Worm (Caenorhabditis elegans) whole organism, L3 larva: Measurements from ENCODE around the gene grl-22.

ENCODE experiments used
- aly-2 ChIP-seq: fragments of 150-350 bp; optimal IDR thresholded peaks from 2 replicates; lab custom pipeline; 2014; ENCODE audit warnings: missing biosample characterization, missing genetic modification characterization
- ceh-28 ChIP-seq: fragments of 150-350 bp; optimal IDR thresholded peaks from 2 replicates; lab custom pipeline; 2014; ENCODE audit warnings: missing biosample characterization, missing genetic modification reagents, missing genetic modification characterization
- ceh-82 ChIP-seq: fragments of 150-350 bp; optimal IDR thresholded peaks from 2 replicates; lab custom pipeline; 2014; ENCODE audit warnings: missing biosample characterization, missing genetic modification characterization
- ceh-9 ChIP-seq: sonication (generic microtip); optimal IDR thresholded peaks from 2 replicates; lab custom pipeline; 2018; ENCODE audit warnings: missing biosample characterization, missing genetic modification characterization
- daf-12 ChIP-seq: fragments of 150-350 bp; optimal IDR thresholded peaks from 2 replicates; lab custom pipeline; 2014; ENCODE audit warnings: missing biosample characterization, missing genetic modification reagents, missing genetic modification characterization
- egl-27 ChIP-seq: sonication (generic microtip); optimal IDR thresholded peaks from 4 replicates; lab custom pipeline; 2017; ENCODE audit warnings: missing biosample characterization, missing genetic modification reagents, missing genetic modification characterization
- egl-5 ChIP-seq: fragments of 150-350 bp; optimal IDR thresholded peaks from 2 replicates; lab custom pipeline; 2017; ENCODE audit warnings: missing biosample characterization, missing genetic modification reagents, missing genetic modification characterization, inconsistent platforms
- elt-2 ChIP-seq: sonication (generic microtip); optimal IDR thresholded peaks from 2 replicates; lab custom pipeline; 2016; ENCODE audit warnings: missing genetic modification reagents, mild to moderate bottlenecking, missing genetic modification characterization, missing compliant biosample characterization
- elt-3 ChIP-seq, 3 experiments: fragments of 150-350 bp in 1 of 3; sonication (generic microtip) in 2 of 3; optimal IDR thresholded peaks; 2 replicates in 2 of 3; 4 replicates in 1 of 3; lab custom pipeline; 2014 to 2017; ENCODE audit warnings: missing biosample characterization in 3 of 3, missing genetic modification characterization in 3 of 3
- eor-1 ChIP-seq, 2 experiments: fragments of 150-350 bp; optimal IDR thresholded peaks; 2 replicates each; lab custom pipeline; 2014 to 2018; ENCODE audit warnings: missing biosample characterization in 2 of 2, missing genetic modification characterization in 2 of 2
- fkh-2 ChIP-seq: fragments of 150-350 bp; optimal IDR thresholded peaks from 2 replicates; lab custom pipeline; 2014; ENCODE audit warnings: missing biosample characterization, missing genetic modification reagents, missing genetic modification characterization
- fos-1 ChIP-seq: fragments of 150-350 bp; optimal IDR thresholded peaks from 2 replicates; lab custom pipeline; 2014; ENCODE audit warnings: missing biosample characterization, missing genetic modification characterization
- hmg-11 ChIP-seq: sonication (generic microtip); optimal IDR thresholded peaks from 2 replicates; lab custom pipeline; 2016; ENCODE audit warnings: missing genetic modification characterization, missing compliant biosample characterization
- jun-1 ChIP-seq: fragments of 150-350 bp; optimal IDR thresholded peaks from 2 replicates; lab custom pipeline; 2014; ENCODE audit warnings: missing biosample characterization, missing genetic modification reagents, missing genetic modification characterization
- lin-15B ChIP-seq: fragments of 150-350 bp; optimal IDR thresholded peaks from 2 replicates; lab custom pipeline; 2014; ENCODE audit warnings: missing biosample characterization, missing genetic modification characterization
- lin-39 ChIP-seq: fragments of 150-350 bp; optimal IDR thresholded peaks from 2 replicates; lab custom pipeline; 2018; ENCODE audit warnings: missing biosample characterization, missing genetic modification reagents, missing genetic modification characterization
- lsy-12 ChIP-seq: sonication (generic microtip); optimal IDR thresholded peaks from 2 replicates; lab custom pipeline; 2016; ENCODE audit warnings: mild to moderate bottlenecking, missing genetic modification characterization, missing compliant biosample characterization
- nfya-1 ChIP-seq: sonication (generic microtip); optimal IDR thresholded peaks from 2 replicates; lab custom pipeline; 2017; ENCODE audit warnings: missing genetic modification characterization, mild to moderate bottlenecking, missing compliant biosample characterization, antibody characterized with exemption, moderate library complexity; ENCODE audit not compliant: insufficient read depth
- nhr-12 ChIP-seq: fragments of 150-350 bp; optimal IDR thresholded peaks from 2 replicates; lab custom pipeline; 2014; ENCODE audit warnings: missing biosample characterization, missing genetic modification characterization
- nhr-23 ChIP-seq: fragments of 150-350 bp; optimal IDR thresholded peaks from 2 replicates; lab custom pipeline; 2014; ENCODE audit warnings: missing biosample characterization, missing genetic modification reagents, missing genetic modification characterization
- nhr-237 ChIP-seq: fragments of 150-350 bp; optimal IDR thresholded peaks from 2 replicates; lab custom pipeline; 2014; ENCODE audit warnings: missing biosample characterization, missing genetic modification characterization
- nhr-25 ChIP-seq: sonication (generic microtip); optimal IDR thresholded peaks from 2 replicates; lab custom pipeline; 2017; ENCODE audit warnings: missing biosample characterization, missing genetic modification characterization
- nhr-28 ChIP-seq: fragments of 150-350 bp; optimal IDR thresholded peaks from 2 replicates; lab custom pipeline; 2014; ENCODE audit warnings: missing biosample characterization, missing genetic modification characterization
- nhr-43 ChIP-seq: sonication (generic microtip); optimal IDR thresholded peaks from 2 replicates; lab custom pipeline; 2016; ENCODE audit warnings: mild to moderate bottlenecking, missing genetic modification characterization, missing compliant biosample characterization; ENCODE audit not compliant: poor library complexity, severe bottlenecking
- nhr-76 ChIP-seq: fragments of 150-350 bp; sonication (generic microtip); optimal IDR thresholded peaks from 5 replicates; lab custom pipeline; 2014; ENCODE audit warnings: missing biosample characterization, missing genetic modification characterization
- pha-4 ChIP-seq: fragments of 150-350 bp; optimal IDR thresholded peaks from 2 replicates; lab custom pipeline; 2014; ENCODE audit warnings: missing biosample characterization, missing genetic modification reagents, missing genetic modification characterization
- pqm-1 ChIP-seq: fragments of 150-350 bp; optimal IDR thresholded peaks from 2 replicates; lab custom pipeline; 2017; ENCODE audit warnings: missing biosample characterization, missing genetic modification characterization, inconsistent platforms
- sea-2 ChIP-seq: fragments of 150-350 bp; sonication (generic microtip); optimal IDR thresholded peaks from 4 replicates; lab custom pipeline; 2014; ENCODE audit warnings: missing biosample characterization, missing genetic modification reagents, missing genetic modification characterization
- skn-1 ChIP-seq: fragments of 150-350 bp; optimal IDR thresholded peaks from 2 replicates; lab custom pipeline; 2014; ENCODE audit warnings: missing biosample characterization, missing genetic modification characterization
- snpc-4 ChIP-seq: fragments of 150-350 bp; optimal IDR thresholded peaks from 2 replicates; lab custom pipeline; 2014; ENCODE audit warnings: missing biosample characterization, missing genetic modification characterization
- tbx-2 ChIP-seq: sonication (generic microtip); optimal IDR thresholded peaks from 2 replicates; lab custom pipeline; 2016; ENCODE audit warnings: mild to moderate bottlenecking, missing genetic modification characterization, missing compliant biosample characterization
- unc-62 ChIP-seq: fragments of 150-350 bp; sonication (generic microtip); optimal IDR thresholded peaks from 4 replicates; lab custom pipeline; 2014; ENCODE audit warnings: missing biosample characterization, missing genetic modification reagents, missing genetic modification characterization
- ztf-4 ChIP-seq: fragments of 150-350 bp; optimal IDR thresholded peaks from 2 replicates; lab custom pipeline; 2014; ENCODE audit warnings: missing biosample characterization, missing genetic modification characterization

grl-22 gene

DNA sequence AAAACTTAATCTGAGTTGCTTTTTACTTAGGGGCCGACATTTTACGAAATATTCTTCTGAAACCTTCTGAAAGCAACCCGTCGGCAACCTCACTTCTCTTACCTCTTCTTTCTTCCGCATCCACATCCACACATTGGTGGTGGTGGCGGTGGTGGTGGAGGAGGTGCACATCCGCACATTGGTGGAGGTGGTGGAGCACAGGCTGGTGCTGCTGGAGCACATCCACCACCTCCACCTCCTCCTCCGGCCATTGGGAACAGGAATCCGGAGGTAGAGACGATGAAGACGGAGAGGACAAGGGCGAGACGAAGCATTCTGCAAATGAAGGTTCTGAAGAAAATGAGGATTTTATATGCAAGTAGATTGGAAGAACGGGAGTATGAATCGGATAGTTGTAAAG lies at the start of gene grl-22:
grl-22 (minus strand) TSS at position 332 of the 400 bp plus-strand sequence.
- TF ChIP-seq nhr-237 (tag; lab: Kevin White, UChicago) = no peak
- TF ChIP-seq lsy-12 (tag; lab: Kevin White, UChicago) = no peak
- no peak for TF ChIP-seq nhr-43 (tag; lab: Kevin White, UChicago)
- no peak for TF ChIP-seq jun-1 (tag; lab: Kevin White, UChicago)
- no peak for TF ChIP-seq daf-12 (tag; lab: Kevin White, UChicago)
- TF ChIP-seq eor-1 (tag; optimal IDR thresholded peaks at IDR 0.05; lab: Kevin White, UChicago) = no peak
- no peak for TF ChIP-seq nhr-23 (tag; lab: Kevin White, UChicago)
- no peak for TF ChIP-seq tbx-2 (tag; lab: Kevin White, UChicago)
- no peak for TF ChIP-seq skn-1 (tag; lab: Kevin White, UChicago)
- no peak for TF ChIP-seq pqm-1 (tag; lab: Kevin White, UChicago)
- TF ChIP-seq egl-27 (tag; lab: Kevin White, UChicago) = no peak
- TF ChIP-seq, all 47 proteins: peak for 0

DNA sequence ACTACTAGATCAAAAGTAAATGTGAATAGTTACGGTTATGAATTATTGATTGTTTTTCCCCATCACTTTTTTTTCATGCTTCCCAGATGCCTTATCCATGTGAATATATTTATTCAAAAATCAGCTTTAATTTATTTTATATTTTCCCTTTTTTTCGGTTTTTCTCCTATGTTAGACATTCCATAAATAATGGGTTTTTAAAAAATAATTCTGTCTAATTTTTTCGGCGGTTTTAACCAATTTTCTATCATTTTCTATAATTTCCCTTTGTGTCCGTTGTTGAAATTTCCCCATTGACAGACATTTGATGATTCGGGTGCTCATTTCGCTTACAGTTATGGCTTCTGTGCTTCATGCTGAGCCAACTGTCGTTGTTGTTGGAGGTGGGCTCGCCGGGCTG lies 47.3 kb upstream of the grl-22 start, which contains the start of gene F48E8.3:
F48E8.3 (plus strand) TSS at position 301 of the 400 bp plus-strand sequence.
- TF ChIP-seq nfya-1 (no peak), nhr-23 (tag; lab: Kevin White, UChicago) (no peak)

DNA sequence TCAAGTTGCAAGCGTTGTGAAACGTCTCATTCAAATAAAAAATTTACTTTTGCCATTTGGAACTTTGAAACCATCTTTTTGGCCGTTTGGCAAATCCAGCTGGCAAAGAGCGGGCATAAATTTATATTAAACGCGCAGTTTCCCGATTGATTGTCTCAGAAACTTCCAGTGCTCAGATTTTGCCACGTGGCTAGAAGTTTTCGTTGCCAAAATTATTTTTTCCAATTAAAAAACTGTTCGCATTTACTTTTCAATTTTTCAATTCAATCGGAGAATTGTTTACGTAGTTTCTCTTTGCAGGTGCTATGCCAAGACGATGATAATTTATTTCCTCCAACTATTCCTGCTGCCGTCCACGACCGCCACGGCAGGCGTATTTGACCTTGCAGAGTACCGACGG lies 39.5 kb upstream of the grl-22 start, which contains the start of gene F48E8.4:
F48E8.4 (plus strand) TSS at position 301 of the 400 bp plus-strand sequence.
- TF ChIP-seq nhr-25 (tag; lab: Kevin White, UChicago) (peak; percentile 13), snpc-4 (tag; lab: Kevin White, UChicago) (no peak), jun-1 (tag; lab: Kevin White, UChicago) (no peak), nhr-76 (tag; lab: Kevin White, UChicago) (no peak)
- TF ChIP-seq, all 47 proteins: peak for 1

DNA sequence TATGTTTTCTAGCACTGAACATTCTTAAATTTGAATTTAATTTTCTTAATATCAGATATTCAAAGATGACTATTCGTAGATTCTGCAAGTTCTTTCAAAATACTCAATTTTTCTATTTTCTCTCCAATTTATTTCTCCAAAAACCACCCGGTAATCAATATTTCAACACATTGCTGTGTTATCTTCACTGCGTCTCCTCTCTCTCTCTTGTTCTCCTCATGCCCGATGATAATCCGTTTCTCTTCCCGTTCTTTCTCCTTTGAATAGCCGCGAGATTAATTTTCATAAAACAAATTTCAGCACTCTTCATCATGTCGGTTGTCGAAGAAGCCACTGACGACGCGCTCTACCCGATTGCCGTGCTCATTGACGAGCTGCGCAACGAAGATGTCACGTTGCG lies 36.6 kb upstream of the grl-22 start, which contains the start of gene paa-1:
paa-1 (plus strand) TSS at position 301 of the 400 bp plus-strand sequence.
- TF ChIP-seq ceh-9 (tag; lab: Kevin White, UChicago) (no peak), ceh-82 (tag; lab: Kevin White, UChicago) (no peak), fkh-2 (no peak), lsy-12 (tag; lab: Kevin White, UChicago) (no peak), nhr-23 (tag; lab: Kevin White, UChicago) (no peak), nhr-76 (tag; lab: Kevin White, UChicago) (no peak), ceh-28 (tag; lab: Kevin White, UChicago) (no peak), nhr-25 (tag; lab: Kevin White, UChicago) (no peak), eor-1 (tag; optimal IDR thresholded peaks at IDR 0.05; lab: Kevin White, UChicago) (no peak), sea-2 (GFP tag; lab: Kevin White, UChicago) (no peak), unc-62 (GFP tag; lab: Kevin White, UChicago) (no peak), nhr-12 (tag; lab: Kevin White, UChicago) (no peak), fos-1 (tag; lab: Kevin White, UChicago) (no peak), hmg-11 (no peak), daf-12 (tag; lab: Kevin White, UChicago) (no peak), nhr-28 (tag; lab: Kevin White, UChicago) (no peak)

DNA sequence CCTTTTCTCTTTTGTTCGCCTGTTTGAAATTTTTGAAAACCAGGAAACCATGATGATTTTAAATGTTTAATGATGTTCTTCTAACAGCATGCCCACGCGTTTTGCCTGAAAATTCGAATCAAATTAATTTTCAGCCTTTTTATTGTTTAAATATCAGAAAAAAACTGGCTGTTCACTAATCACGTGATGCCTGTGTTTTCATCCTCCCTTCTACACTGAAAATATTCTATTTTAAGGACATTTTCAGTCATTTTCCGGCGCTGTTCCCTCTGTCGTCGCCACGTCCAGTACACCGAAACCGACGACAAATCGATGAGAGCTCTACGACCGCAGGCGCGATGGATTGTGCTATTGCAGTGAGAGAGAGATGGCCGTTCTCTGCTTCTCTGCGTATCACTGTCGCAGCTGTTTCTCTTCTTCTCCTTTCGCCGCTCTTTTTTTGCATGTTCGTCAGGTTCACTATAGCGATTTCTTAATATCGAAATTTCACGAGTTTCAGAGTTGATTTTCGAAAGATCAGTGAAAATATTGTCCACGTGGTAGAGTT lies 36.0 kb upstream of the grl-22 start, which contains the start of gene F48E8.8:
F48E8.8 (minus strand) TSS at position 51 of the 547 bp plus-strand sequence.
- no peak for TF ChIP-seq eor-1 (tag; optimal IDR thresholded peaks at IDR 0.05; lab: Kevin White, UChicago)
- TF ChIP-seq ztf-4 (tag; lab: Kevin White, UChicago) = no peak
- peak; percentile 80 for TF ChIP-seq lin-39
- TF ChIP-seq nfya-1 = peak; percentile 80
- TF ChIP-seq hmg-11 = peak; percentile 79
- TF ChIP-seq nhr-28 (tag; lab: Kevin White, UChicago) = no peak
- peak; percentile 43 for TF ChIP-seq ceh-28 (tag; lab: Kevin White, UChicago)
- peak; percentile 62 for TF ChIP-seq lin-15B
- peak; percentile 26 for TF ChIP-seq elt-2 (tag; lab: Kevin White, UChicago)
- no peak for TF ChIP-seq sea-2 (GFP tag; lab: Kevin White, UChicago)
- TF ChIP-seq elt-3 (tag; optimal IDR thresholded peaks at IDR 0.05; lab: Kevin White, UChicago) = no peak
- peak; percentile 11 for TF ChIP-seq tbx-2 (tag; lab: Kevin White, UChicago)
- TF ChIP-seq aly-2 (tag; lab: Kevin White, UChicago) = no peak
- TF ChIP-seq daf-12 (tag; lab: Kevin White, UChicago) = no peak
- TF ChIP-seq pha-4 = peak; percentile 64
- peak; percentile 51 for TF ChIP-seq egl-5 (tag; lab: Kevin White, UChicago)
